Fruit fly (Drosophila melanogaster) whole organism, pupa: ENCODE measurements around the gene AANATL3.

Experiments used
- CG4496 ChIP-seq: fragments of 200-800 bp; sonication (Bioruptor generic); IDR thresholded peaks from 3 replicates; pipeline ENCODE4 v1.3.6; 2022; ENCODE audit warnings: missing biosample characterization, missing genetic modification characterization
- CG8159 ChIP-seq: fragments of 200-800 bp; sonication (Bioruptor generic); optimal IDR thresholded peaks from 3 replicates; lab custom pipeline; 2018; ENCODE audit warnings: missing biosample characterization, mild to moderate bottlenecking, missing genetic modification characterization, moderate library complexity
- CG9948 ChIP-seq: fragments of 200-800 bp; sonication (Bioruptor generic); optimal IDR thresholded peaks from 2 replicates; lab custom pipeline; 2018; ENCODE audit warnings: missing biosample characterization, mild to moderate bottlenecking, missing genetic modification characterization, moderate library complexity
- gl ChIP-seq: fragments of 200-800 bp; sonication (Bioruptor generic); optimal IDR thresholded peaks from 2 replicates; lab custom pipeline; 2018; ENCODE audit warnings: missing biosample characterization, mild to moderate bottlenecking, missing genetic modification characterization

DNA sequence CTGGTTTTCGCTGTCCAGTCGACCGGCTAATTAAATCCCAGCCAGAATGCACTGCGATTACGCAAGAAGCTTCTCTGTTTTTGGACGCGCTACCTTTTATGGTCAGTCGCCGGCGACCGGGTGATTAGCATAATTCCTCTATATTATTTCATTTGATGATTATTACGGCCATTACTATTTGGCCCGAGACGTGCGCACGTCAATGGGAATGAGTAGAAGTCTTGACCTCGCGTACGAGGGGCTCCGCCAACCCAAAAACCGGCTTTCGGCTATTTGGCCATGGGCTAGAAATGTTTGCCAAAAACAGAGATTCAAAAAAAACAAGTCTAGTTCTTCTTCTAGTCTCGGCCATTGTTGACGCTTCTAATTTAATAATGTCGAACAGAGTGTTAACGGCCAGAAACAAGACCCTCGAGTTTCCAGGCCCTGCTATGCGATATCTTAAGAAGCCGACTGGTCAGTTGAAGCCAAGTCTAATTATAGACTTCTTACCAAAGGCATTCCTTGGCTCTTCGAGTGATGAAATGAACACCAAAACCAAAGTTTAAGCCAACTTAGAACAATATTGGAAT lies 33.1 kb downstream of the AANATL3 start:
- TF ChIP-seq CG8159 (tag; lab: Kevin White, UChicago) (no peak), CG9948 (tag; lab: Kevin White, UChicago) (no peak), CG4496 (GFP tag; lab: Robert Waterston, UW) (no peak), gl (tag; lab: Kevin White, UChicago) (no peak)
